Fruit fly (Drosophila melanogaster) whole organism, wandering third instar larva: ENCODE data around the gene Tom.

ENCODE experiments used
- Abd-B ChIP-seq: fragments of >200 bp; optimal IDR thresholded peaks from 2 replicates; lab custom pipeline; 2017; ENCODE audit warnings: missing biosample characterization, missing genetic modification characterization
- CrebA ChIP-seq: fragments of 200-800 bp; sonication (Bioruptor generic); optimal IDR thresholded peaks from 2 replicates; lab custom pipeline; 2016; ENCODE audit warnings: missing biosample characterization, mild to moderate bottlenecking, missing genetic modification characterization, borderline replicate concordance
- Dfd ChIP-seq: fragments of >200 bp; optimal IDR thresholded peaks from 2 replicates; lab custom pipeline; 2017; ENCODE audit warnings: missing biosample characterization, missing genetic modification characterization
- GATAd ChIP-seq: sonication (Bioruptor generic); optimal IDR thresholded peaks from 2 replicates; lab custom pipeline; 2016; ENCODE audit warnings: missing biosample characterization, missing genetic modification characterization
- HLH106 ChIP-seq: fragments of 200-800 bp; optimal IDR thresholded peaks from 3 replicates; lab custom pipeline; 2019; ENCODE audit warnings: missing biosample characterization, mild to moderate bottlenecking, missing genetic modification characterization, moderate library complexity
- Hnf4 ChIP-seq: fragments of 200-800 bp; sonication (Bioruptor generic); optimal IDR thresholded peaks from 2 replicates; lab custom pipeline; 2016; ENCODE audit warnings: missing biosample characterization, mild to moderate bottlenecking, missing genetic modification characterization
- Jra ChIP-seq: sonication (Bioruptor generic); optimal IDR thresholded peaks from 2 replicates; lab custom pipeline; 2016; ENCODE audit warnings: missing biosample characterization, missing genetic modification characterization
- Mio ChIP-seq: sonication (Bioruptor generic); optimal IDR thresholded peaks from 2 replicates; lab custom pipeline; 2016; ENCODE audit warnings: missing biosample characterization, missing genetic modification characterization
- OdsH ChIP-seq: fragments of 200-800 bp; sonication (Bioruptor generic); optimal IDR thresholded peaks from 2 replicates; lab custom pipeline; 2016; ENCODE audit warnings: missing biosample characterization, mild to moderate bottlenecking, missing genetic modification characterization
- Rel ChIP-seq, 2 experiments: fragments of 200-800 bp; sonication (Bioruptor generic) in 1 of 2; optimal IDR thresholded peaks; 2 replicates in 1 of 2; 3 replicates in 1 of 2; lab custom pipeline; 2016 to 2019; ENCODE audit warnings: mild to moderate bottlenecking in 2 of 2, missing biosample characterization in 2 of 2, missing genetic modification characterization in 2 of 2, moderate library complexity in 1 of 2
- Sp1 ChIP-seq: fragments of 200-800 bp; sonication (Bioruptor generic); optimal IDR thresholded peaks from 3 replicates; lab custom pipeline; 2019; ENCODE audit warnings: missing biosample characterization, mild to moderate bottlenecking, missing genetic modification characterization, moderate library complexity
- br ChIP-seq: fragments of 200-800 bp; sonication (Bioruptor generic); optimal IDR thresholded peaks from 2 replicates; lab custom pipeline; 2016; ENCODE audit warnings: missing biosample characterization, missing genetic modification characterization
- dl ChIP-seq, 2 experiments: fragments of 175-275, 200-275 bp in 1 of 2; fragments of 200-275 bp in 1 of 2; sonication (Bioruptor generic); optimal IDR thresholded peaks; lab custom pipeline; 2018; ENCODE audit warnings: mild to moderate bottlenecking in 2 of 2, missing biosample characterization in 2 of 2, missing genetic modification characterization in 2 of 2, moderate library complexity in 2 of 2; ENCODE audit not compliant: partially characterized antibody in 2 of 2, insufficient read depth in 1 of 2
- dmrt93B ChIP-seq: fragments of 200-800 bp; sonication (Bioruptor generic); optimal IDR thresholded peaks from 2 replicates; lab custom pipeline; 2018; ENCODE audit warnings: missing biosample characterization, mild to moderate bottlenecking, missing genetic modification characterization
- ey ChIP-seq: fragments of 200-800 bp; sonication (Bioruptor generic); optimal IDR thresholded peaks from 2 replicates; lab custom pipeline; 2016; ENCODE audit warnings: missing biosample characterization, missing genetic modification characterization
- foxo ChIP-seq, 2 experiments: fragments of 200-800 bp; sonication (Bioruptor generic); optimal IDR thresholded peaks; 2 replicates in 1 of 2; 3 replicates in 1 of 2; lab custom pipeline; 2016 to 2017; ENCODE audit warnings: missing biosample characterization in 2 of 2, missing genetic modification characterization in 2 of 2
- fru ChIP-seq: fragments of 200-800 bp; sonication (Bioruptor generic); optimal IDR thresholded peaks from 3 replicates; lab custom pipeline; 2016; ENCODE audit warnings: missing biosample characterization, mild to moderate bottlenecking, missing genetic modification characterization
- h ChIP-seq: fragments of 200-800 bp; sonication (Bioruptor generic); optimal IDR thresholded peaks from 3 replicates; lab custom pipeline; 2016; ENCODE audit warnings: missing biosample characterization, mild to moderate bottlenecking, missing genetic modification characterization
- jim ChIP-seq: fragments of 175-275, 200-325 bp; sonication (Bioruptor generic); optimal IDR thresholded peaks from 2 replicates; lab custom pipeline; 2016; ENCODE audit warnings: missing biosample characterization, mild to moderate bottlenecking, missing genetic modification characterization
- lola ChIP-seq: fragments of >200 bp; optimal IDR thresholded peaks from 2 replicates; lab custom pipeline; 2017; ENCODE audit warnings: missing biosample characterization, missing genetic modification characterization
- psq ChIP-seq: fragments of 200-800 bp; sonication (Bioruptor generic); optimal IDR thresholded peaks from 3 replicates; lab custom pipeline; 2017; ENCODE audit warnings: missing biosample characterization, mild to moderate bottlenecking, missing genetic modification characterization, moderate library complexity
- rgr ChIP-seq: fragments of 200-800 bp; sonication (Bioruptor generic); optimal IDR thresholded peaks from 3 replicates; lab custom pipeline; 2016; ENCODE audit warnings: missing biosample characterization, mild to moderate bottlenecking, missing genetic modification characterization
- sv ChIP-seq: fragments of 200-800 bp; sonication (Bioruptor generic); optimal IDR thresholded peaks from 3 replicates; lab custom pipeline; 2016; ENCODE audit warnings: missing biosample characterization, missing genetic modification characterization
- tai ChIP-seq: sonication (Bioruptor generic); optimal IDR thresholded peaks from 2 replicates; lab custom pipeline; 2016; ENCODE audit warnings: missing biosample characterization, missing genetic modification characterization
- woc ChIP-seq: sonication (Bioruptor generic); optimal IDR thresholded peaks from 2 replicates; lab custom pipeline; 2016; ENCODE audit warnings: missing biosample characterization, mild to moderate bottlenecking, missing genetic modification characterization

The Tom gene

dm6 chr3L:15005774-15006173, 36.6 kb downstream of the Tom start:
- TF ChIP-seq GATAd (GFP tag; lab: Kevin White, UChicago) (no peak), tai (GFP tag; lab: Kevin White, UChicago) (no peak), Abd-B (no peak), h (GFP tag; lab: Kevin White, UChicago) (peak; percentile 16), HLH106 (tag; lab: Kevin White, UChicago) (no peak), CrebA (GFP tag; lab: Kevin White, UChicago) (no peak), foxo (GFP tag; optimal IDR thresholded peaks at IDR 0.05; lab: Kevin White, UChicago) (peak in 1 of 2 experiments; percentile 4), lola (no peak), Sp1 (peak; percentile 2), Rel (GFP tag; optimal IDR thresholded peaks at IDR 0.05; lab: Kevin White, UChicago) (no peak), Rel (tag; optimal IDR thresholded peaks at IDR 0.05; lab: Kevin White, UChicago) (no peak)
- TF ChIP-seq, all 38 proteins: peak for 3

dm6 chr3L:15006825-15007224, 37.7 kb downstream of the Tom start:
- TF ChIP-seq h (GFP tag; lab: Kevin White, UChicago) (peak; percentile 58), fru (GFP tag; lab: Kevin White, UChicago) (peak; percentile 70), ey (GFP tag; lab: Kevin White, UChicago) (peak; percentile 47), Jra (GFP tag; lab: Kevin White, UChicago) (peak; percentile 12), sv (no peak), dmrt93B (GFP tag; lab: Kevin White, UChicago) (no peak), Sp1 (peak; percentile 23), OdsH (GFP tag; lab: Kevin White, UChicago) (peak; percentile 25), rgr (GFP tag; lab: Kevin White, UChicago) (peak; percentile 44), HLH106 (tag; lab: Kevin White, UChicago) (peak; percentile 40), Hnf4 (peak; percentile 51), foxo (GFP tag; optimal IDR thresholded peaks at IDR 0.05; lab: Kevin White, UChicago) (peak in 1 of 2 experiments; percentile 75), jim (GFP tag; lab: Kevin White, UChicago) (no peak), br (GFP tag; lab: Kevin White, UChicago) (peak; percentile 61), psq (GFP tag; lab: Kevin White, UChicago) (peak; percentile 11), woc (GFP tag; lab: Kevin White, UChicago) (peak; percentile 4), Abd-B (no peak), GATAd (GFP tag; lab: Kevin White, UChicago) (no peak), Rel (GFP tag; optimal IDR thresholded peaks at IDR 0.05; lab: Kevin White, UChicago) (no peak), Rel (tag; optimal IDR thresholded peaks at IDR 0.05; lab: Kevin White, UChicago) (no peak)

dm6 chr3L:15007271-15007948, 38.3 kb downstream of the Tom start:
- TF ChIP-seq psq (GFP tag; lab: Kevin White, UChicago) (peak; percentile 7), rgr (GFP tag; lab: Kevin White, UChicago) (no peak), HLH106 (tag; lab: Kevin White, UChicago) (peak; percentile 24)

dm6 chr3L:15009681-15010080, 40.5 kb downstream of the Tom start:
- no peak for TF ChIP-seq rgr (GFP tag; lab: Kevin White, UChicago)

- TF ChIP-seq Hnf4 (no peak), tai (GFP tag; lab: Kevin White, UChicago) (no peak), Mio (GFP tag; lab: Kevin White, UChicago) (no peak)
Observed at dm6 chr3L:15010601-15011000, 41.5 kb downstream of the Tom start.

dm6 chr3L:15011142-15011541, 42.0 kb downstream of the Tom start:
- TF ChIP-seq sv = no peak
- no peak for TF ChIP-seq Mio (GFP tag; lab: Kevin White, UChicago)
- TF ChIP-seq Dfd (GFP tag; lab: Kevin White, UChicago) = no peak
- no peak for TF ChIP-seq dl (GFP tag; optimal IDR thresholded peaks at IDR 0.05; lab: Kevin White, UChicago; ENCODE audit: insufficient read depth in 1 of 2, partially characterized antibody in 2 of 2)
- no peak for TF ChIP-seq CrebA (GFP tag; lab: Kevin White, UChicago)
- TF ChIP-seq Hnf4 = no peak
- TF ChIP-seq Sp1 = no peak
